Worm (Caenorhabditis elegans): Measurements from ENCODE around the gene lrx-1.

- TF ChIP-seq ceh-28 (tag; optimal IDR thresholded peaks at IDR 0.05) (no peak), fkh-10 (GFP tag; optimal IDR thresholded peaks at IDR 0.05) (no peak), ceh-44 (GFP tag; IDR thresholded peaks at IDR 0.05) (no peak), nhr-77 (tag; optimal IDR thresholded peaks at IDR 0.05) (no peak), pha-4 (GFP tag; IDR thresholded peaks at IDR 0.05) (no peak), pha-4 (tag; optimal IDR thresholded peaks at IDR 0.05) (no peak), nhr-25 (tag; optimal IDR thresholded peaks at IDR 0.05; ENCODE audit: borderline replicate concordance, insufficient read depth) (no peak)
Observed at ce11 chrV:12271495-12271894, 19.1 kb downstream of the lrx-1 start, which contains the start of the genes tsfm-1 and capg-2.
